Worm (Caenorhabditis elegans) whole organism, L1 larva: ENCODE results near the gene Y75B7B.1.

Experiments
- C16A3.4 ChIP-seq: fragments of 150-350 bp; optimal IDR thresholded peaks from 2 replicates; lab custom pipeline; 2014; ENCODE audit warnings: missing biosample characterization, missing genetic modification characterization
- aly-2 ChIP-seq: fragments of 150-350 bp; optimal IDR thresholded peaks from 2 replicates; lab custom pipeline; 2014; ENCODE audit warnings: missing biosample characterization, missing genetic modification characterization
- ama-1 ChIP-seq: fragments of 150-350 bp; optimal IDR thresholded peaks from 2 replicates; lab custom pipeline; 2014
- blmp-1 ChIP-seq: fragments of 150-350 bp; optimal IDR thresholded peaks from 2 replicates; lab custom pipeline; 2014; ENCODE audit warnings: missing biosample characterization, missing genetic modification characterization
- ceh-82 ChIP-seq, 3 experiments: fragments of 150-350 bp in 1 of 3; sonication (generic microtip) in 2 of 3; optimal IDR thresholded peaks; 2 replicates each; lab custom pipeline; 2014 to 2017; ENCODE audit warnings: missing biosample characterization in 3 of 3, missing genetic modification characterization in 3 of 3
- ceh-88 ChIP-seq: fragments of 200-800 bp; sonication (Bioruptor generic); IDR thresholded peaks from 2 replicates; pipeline ENCODE4 v1.3.6; 2022; ENCODE audit warnings: missing genetic modification characterization, missing compliant biosample characterization
- ceh-90 ChIP-seq: sonication (generic microtip); optimal IDR thresholded peaks from 2 replicates; lab custom pipeline; 2016; ENCODE audit warnings: missing genetic modification characterization, missing compliant biosample characterization
- dsc-1 ChIP-seq: sonication (generic microtip); optimal IDR thresholded peaks from 2 replicates; lab custom pipeline; 2016; ENCODE audit warnings: mild to moderate bottlenecking, missing genetic modification characterization, missing compliant biosample characterization
- efl-1 ChIP-seq, 4 experiments: fragments of 150-350 bp; optimal IDR thresholded peaks in 3 of 4; peaks in 1 of 4; 1 replicate in 1 of 4; 2 replicates in 3 of 4; lab custom pipeline; 2014; ENCODE audit warnings: missing biosample characterization in 2 of 4, missing genetic modification characterization in 2 of 4, missing genetic modification reagents in 2 of 4
- egl-27 ChIP-seq, 2 experiments: fragments of 150-350 bp in 1 of 2; sonication (generic microtip); optimal IDR thresholded peaks; 3 replicates each; lab custom pipeline; 2017 to 2018; ENCODE audit warnings: missing biosample characterization in 2 of 2, missing genetic modification characterization in 2 of 2, missing genetic modification reagents in 2 of 2
- elt-2 ChIP-seq: sonication (generic microtip); optimal IDR thresholded peaks from 2 replicates; lab custom pipeline; 2016; ENCODE audit warnings: missing genetic modification characterization, mild to moderate bottlenecking, inconsistent platforms, missing compliant biosample characterization, missing genetic modification reagents
- elt-3 ChIP-seq, 6 experiments: fragments of 150-350 bp in 1 of 6; sonication (generic microtip); optimal IDR thresholded peaks; 2 replicates each; lab custom pipeline; 2017 to 2018; ENCODE audit warnings: missing biosample characterization in 6 of 6, missing genetic modification characterization in 6 of 6, inconsistent platforms in 1 of 6
- fkh-4 ChIP-seq: sonication (generic microtip); optimal IDR thresholded peaks from 2 replicates; lab custom pipeline; 2016; ENCODE audit warnings: missing compliant biosample characterization, missing genetic modification characterization, borderline replicate concordance
- fkh-8 ChIP-seq: sonication (generic microtip); optimal IDR thresholded peaks from 2 replicates; lab custom pipeline; 2016; ENCODE audit warnings: mild to moderate bottlenecking, missing genetic modification characterization, missing compliant biosample characterization
- hpl-2 ChIP-seq: fragments of 150-350 bp; optimal IDR thresholded peaks from 2 replicates; lab custom pipeline; 2014; ENCODE audit warnings: missing biosample characterization, missing genetic modification reagents, missing genetic modification characterization
- lin-14 ChIP-seq: fragments of 200-800 bp; sonication (Bioruptor generic); optimal IDR thresholded peaks from 2 replicates; lab custom pipeline; 2018; ENCODE audit warnings: mild to moderate bottlenecking, missing genetic modification characterization, moderate library complexity, missing compliant biosample characterization
- lir-3 ChIP-seq: sonication (generic microtip); optimal IDR thresholded peaks from 2 replicates; lab custom pipeline; 2016; ENCODE audit warnings: mild to moderate bottlenecking, missing genetic modification characterization, moderate library complexity, missing compliant biosample characterization; ENCODE audit not compliant: poor library complexity
- mdl-1 ChIP-seq, 2 experiments: fragments of 150-350 bp; optimal IDR thresholded peaks; 2 replicates each; lab custom pipeline; 2014 to 2017; ENCODE audit warnings: missing biosample characterization in 2 of 2, missing genetic modification characterization in 2 of 2, inconsistent platforms in 1 of 2
- mep-1 ChIP-seq: fragments of 150-350 bp; optimal IDR thresholded peaks from 2 replicates; lab custom pipeline; 2014; ENCODE audit warnings: missing biosample characterization, missing genetic modification characterization
- nhr-20 ChIP-seq: sonication (generic microtip); optimal IDR thresholded peaks from 2 replicates; lab custom pipeline; 2016; ENCODE audit warnings: mild to moderate bottlenecking, missing genetic modification characterization, missing compliant biosample characterization
- nhr-28 ChIP-seq: fragments of 150-350 bp; optimal IDR thresholded peaks from 2 replicates; lab custom pipeline; 2014; ENCODE audit warnings: missing biosample characterization, missing genetic modification characterization
- nhr-47 ChIP-seq: sonication (generic microtip); optimal IDR thresholded peaks from 2 replicates; lab custom pipeline; 2016; ENCODE audit warnings: mild to moderate bottlenecking, missing genetic modification characterization, moderate library complexity, missing compliant biosample characterization
- nhr-77 ChIP-seq: fragments of 150-350 bp; optimal IDR thresholded peaks from 2 replicates; lab custom pipeline; 2014; ENCODE audit warnings: missing biosample characterization, missing genetic modification characterization
- nhr-84 ChIP-seq: sonication (generic microtip); optimal IDR thresholded peaks from 2 replicates; lab custom pipeline; 2017; ENCODE audit warnings: missing biosample characterization, missing genetic modification characterization
- nhr-85 ChIP-seq: sonication (generic microtip); peaks from one replicate; lab custom pipeline; 2016; ENCODE audit warnings: missing genetic modification characterization, inconsistent platforms, missing compliant biosample characterization
- nhr-90 ChIP-seq: sonication (generic microtip); optimal IDR thresholded peaks from 2 replicates; lab custom pipeline; 2016; ENCODE audit warnings: mild to moderate bottlenecking, missing genetic modification characterization, missing compliant biosample characterization; ENCODE audit not compliant: poor library complexity
- pag-3 ChIP-seq: sonication (generic microtip); optimal IDR thresholded peaks from 2 replicates; lab custom pipeline; 2017; ENCODE audit warnings: missing genetic modification characterization, mild to moderate bottlenecking, missing compliant biosample characterization, antibody characterized with exemption, borderline replicate concordance; ENCODE audit not compliant: insufficient read depth
- pax-3 ChIP-seq: fragments of 200-800 bp; sonication (Bioruptor generic); optimal IDR thresholded peaks from 2 replicates; lab custom pipeline; 2018; ENCODE audit warnings: mild to moderate bottlenecking, missing genetic modification characterization, moderate library complexity, missing compliant biosample characterization
- pqm-1 ChIP-seq: sonication (generic microtip); optimal IDR thresholded peaks from 3 replicates; lab custom pipeline; 2017; ENCODE audit warnings: missing biosample characterization, missing genetic modification characterization
- rnt-1 ChIP-seq: sonication (generic microtip); optimal IDR thresholded peaks from 2 replicates; lab custom pipeline; 2016; ENCODE audit warnings: mild to moderate bottlenecking, missing genetic modification characterization, moderate library complexity, missing compliant biosample characterization
- snu-23 ChIP-seq: sonication (generic microtip); optimal IDR thresholded peaks from 2 replicates; lab custom pipeline; 2016; ENCODE audit warnings: missing genetic modification characterization, missing compliant biosample characterization
- sox-4 ChIP-seq: sonication (generic microtip); optimal IDR thresholded peaks from 2 replicates; lab custom pipeline; 2016; ENCODE audit warnings: missing genetic modification characterization, missing compliant biosample characterization
- sup-37 ChIP-seq: fragments of 200-800 bp; sonication (Bioruptor generic); optimal IDR thresholded peaks from 2 replicates; lab custom pipeline; 2018; ENCODE audit warnings: mild to moderate bottlenecking, missing genetic modification characterization, missing compliant biosample characterization
- tlp-1 ChIP-seq: fragments of 150-350 bp; optimal IDR thresholded peaks from 2 replicates; lab custom pipeline; 2014; ENCODE audit warnings: missing biosample characterization, missing genetic modification characterization
- unc-130 ChIP-seq: fragments of 150-350 bp; optimal IDR thresholded peaks from 2 replicates; lab custom pipeline; 2017; ENCODE audit warnings: missing biosample characterization, missing genetic modification characterization, inconsistent platforms
- unc-30 ChIP-seq: sonication (generic microtip); optimal IDR thresholded peaks from 2 replicates; lab custom pipeline; 2017; ENCODE audit warnings: missing biosample characterization, missing genetic modification characterization
- unc-86 ChIP-seq: sonication (generic microtip); optimal IDR thresholded peaks from 2 replicates; lab custom pipeline; 2016; ENCODE audit warnings: missing genetic modification characterization, missing compliant biosample characterization
- zip-4 ChIP-seq: fragments of 200-800 bp; sonication (Bioruptor generic); optimal IDR thresholded peaks from 2 replicates; lab custom pipeline; 2018; ENCODE audit warnings: mild to moderate bottlenecking, missing genetic modification characterization, moderate library complexity, missing compliant biosample characterization
- ztf-11 ChIP-seq, 2 experiments: sonication (generic microtip); optimal IDR thresholded peaks; 2 replicates each; lab custom pipeline; 2016 to 2017; ENCODE audit warnings: missing genetic modification characterization in 2 of 2, missing biosample characterization in 1 of 2, missing compliant biosample characterization in 1 of 2
- ztf-4 ChIP-seq: fragments of 150-350 bp; optimal IDR thresholded peaks from 2 replicates; lab custom pipeline; 2014; ENCODE audit warnings: missing biosample characterization, missing genetic modification characterization

The Y75B7B.1 gene

DNA sequence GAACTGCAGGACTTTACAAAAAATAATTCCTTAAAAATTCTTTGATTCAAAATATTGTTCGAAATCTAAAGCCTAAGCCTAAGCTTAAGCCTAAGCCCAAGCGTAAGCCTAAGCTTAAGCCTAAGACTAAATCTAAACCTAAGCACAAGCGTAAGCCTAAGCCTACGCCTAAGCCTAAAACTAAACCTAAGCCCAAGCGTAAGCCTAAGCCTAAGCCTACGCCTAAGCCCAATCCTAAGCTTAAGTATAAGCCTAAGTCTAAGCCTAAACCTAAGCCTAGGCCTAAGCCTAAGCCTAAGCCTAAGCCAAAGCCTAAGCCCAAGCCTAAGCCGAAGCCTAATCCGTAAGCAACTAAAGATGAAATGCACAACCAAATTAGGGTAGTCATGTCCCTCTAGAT is 40.2 kb upstream of the Y75B7B.1 start:
- TF ChIP-seq pax-3 (tag; lab: Kevin White, UChicago) (no peak), pqm-1 (tag; lab: Kevin White, UChicago) (no peak), hpl-2 (GFP tag; lab: Kevin White, UChicago) (no peak), mdl-1 (tag; optimal IDR thresholded peaks at IDR 0.05; lab: Kevin White, UChicago) (no peak), tlp-1 (tag; lab: Kevin White, UChicago) (no peak), ztf-4 (tag; lab: Kevin White, UChicago) (no peak), unc-86 (tag; lab: Kevin White, UChicago) (no peak), nhr-20 (tag; lab: Kevin White, UChicago) (no peak)
- TF ChIP-seq, all 84 proteins: peak for 0

DNA sequence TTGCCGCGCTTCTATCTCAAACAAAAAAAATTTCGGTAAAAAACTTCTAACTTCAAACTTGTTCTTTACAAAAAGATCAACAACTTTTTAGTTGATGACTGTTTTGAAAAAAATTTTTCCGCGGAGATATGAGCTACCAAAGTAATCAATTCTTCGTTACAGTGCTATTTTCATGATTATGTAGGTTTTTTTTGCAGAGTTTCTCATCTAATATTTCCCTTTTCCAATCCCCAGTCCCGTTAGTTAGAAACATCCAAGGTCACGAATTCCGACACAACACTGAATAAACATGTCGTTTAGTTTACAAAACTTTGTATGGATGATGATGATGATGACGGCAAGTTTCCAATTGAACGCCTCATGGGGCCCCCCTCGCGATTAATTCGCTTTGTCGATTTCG is 38.1 kb upstream of the Y75B7B.1 start:
- TF ChIP-seq nhr-85 (tag; lab: Kevin White, UChicago) (peak; percentile 29), ama-1 (lab: Kevin White, UChicago) (no peak), efl-1 (optimal IDR thresholded peaks at IDR 0.05; lab: Kevin White, UChicago) (no peak), efl-1 (GFP tag; optimal IDR thresholded peaks at IDR 0.05 in 1 of 2; lab: Kevin White, UChicago) (no peak)
- TF ChIP-seq, all 84 proteins: peak for 1

DNA sequence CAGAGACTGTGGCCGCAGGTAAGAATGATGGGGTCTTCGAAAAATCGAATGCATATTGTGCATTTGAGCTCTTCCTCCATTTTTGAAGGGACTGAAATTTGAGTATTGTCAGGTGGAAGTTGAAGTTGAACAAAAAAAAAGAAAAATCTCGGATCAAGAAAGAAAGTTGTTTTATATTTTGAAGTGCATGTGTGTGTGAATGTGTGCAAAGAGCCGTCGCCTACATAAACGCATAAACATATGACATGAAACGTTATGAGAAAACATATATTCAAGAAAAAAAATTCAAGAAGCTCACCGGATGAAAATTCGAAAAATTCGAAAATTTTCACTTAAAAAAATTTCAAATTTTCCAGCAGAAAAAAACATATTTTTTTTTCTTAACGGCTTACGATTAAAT is 35.4 kb upstream of the Y75B7B.1 start, which contains the start of gene madd-2:
TSS of gene madd-2 (minus strand) at position 101 of the 400 bp plus-strand sequence.
- TF ChIP-seq fkh-4 (no peak), nhr-85 (tag; lab: Kevin White, UChicago) (peak; percentile 11)

DNA sequence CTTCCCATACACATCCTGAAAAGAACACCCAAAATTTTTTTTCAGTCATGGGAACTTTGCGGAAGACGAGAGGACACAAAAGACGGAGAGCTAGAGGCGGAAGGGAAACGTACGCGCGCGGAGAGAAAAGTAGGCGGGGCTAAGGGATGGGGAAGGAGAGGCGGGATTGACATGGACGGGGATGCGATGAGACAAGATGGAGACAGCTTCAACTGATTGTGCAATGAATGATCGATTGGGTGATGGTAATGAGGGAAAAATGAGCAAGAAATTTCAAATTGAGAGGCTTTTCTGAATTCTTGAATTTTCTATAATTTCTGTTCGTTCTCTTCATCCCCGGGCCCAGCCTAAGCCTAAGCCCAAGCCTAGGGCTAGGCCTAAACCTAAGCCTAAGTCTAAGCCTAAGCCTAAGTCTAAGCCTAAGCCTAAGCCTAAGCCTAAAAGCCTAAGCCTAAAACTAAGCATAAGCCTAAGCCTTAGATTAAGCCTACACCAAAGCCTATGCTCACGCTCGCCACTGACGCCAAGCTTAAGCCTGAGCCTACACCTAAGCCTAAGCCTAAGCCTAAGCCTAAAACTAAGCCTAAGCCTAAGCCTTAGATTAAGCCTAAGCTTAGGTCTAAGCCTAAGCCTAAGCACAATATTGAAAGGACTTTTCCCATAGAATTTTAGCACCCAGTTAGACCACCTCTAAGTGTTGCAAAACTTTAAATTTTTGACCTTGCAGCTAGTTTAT is 34.2 kb upstream of the Y75B7B.1 start:
- TF ChIP-seq egl-27 (tag; optimal IDR thresholded peaks at IDR 0.05; lab: Kevin White, UChicago) (no peak), elt-3 (tag; optimal IDR thresholded peaks at IDR 0.05; lab: Kevin White, UChicago) (no peak), efl-1 (optimal IDR thresholded peaks at IDR 0.05; lab: Kevin White, UChicago) (no peak), efl-1 (GFP tag; optimal IDR thresholded peaks at IDR 0.05 in 1 of 2; lab: Kevin White, UChicago) (peak in 1 of 2 experiments; percentile 73), dsc-1 (tag; lab: Kevin White, UChicago) (no peak), mep-1 (tag; lab: Kevin White, UChicago) (no peak), sox-4 (tag; lab: Kevin White, UChicago) (no peak), nhr-85 (tag; lab: Kevin White, UChicago) (peak; percentile 10), nhr-47 (tag; lab: Kevin White, UChicago) (no peak), nhr-84 (tag; lab: Kevin White, UChicago) (no peak), sup-37 (GFP tag; lab: Kevin White, UChicago) (no peak), snu-23 (GFP tag; lab: Kevin White, UChicago) (no peak), unc-130 (tag; lab: Kevin White, UChicago) (no peak), unc-86 (tag; lab: Kevin White, UChicago) (no peak), nhr-77 (tag; lab: Kevin White, UChicago) (no peak), lin-14 (GFP tag; lab: Kevin White, UChicago) (peak; percentile 27), rnt-1 (tag; lab: Kevin White, UChicago) (no peak)

DNA sequence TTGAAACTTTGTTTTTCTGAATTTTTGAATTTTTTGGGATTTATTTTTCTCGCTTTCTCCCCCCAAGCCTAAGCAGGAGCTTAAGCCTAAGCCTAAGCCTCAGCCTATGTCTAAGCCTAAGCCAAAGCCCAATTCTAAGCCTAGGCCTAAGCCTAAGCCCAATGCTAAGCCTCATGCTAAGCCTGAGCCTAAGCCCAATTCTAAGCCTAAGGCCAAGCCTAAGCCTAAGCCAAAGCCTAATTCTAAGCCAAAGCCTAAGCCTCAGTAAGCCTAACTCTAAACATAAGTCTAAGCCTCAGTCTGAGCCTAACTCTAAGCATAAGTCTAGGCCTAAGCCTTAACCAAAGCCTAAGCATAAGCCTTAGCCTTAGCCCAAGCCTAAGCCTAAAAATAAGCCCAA is 28.3 kb upstream of the Y75B7B.1 start:
- TF ChIP-seq hpl-2 (GFP tag; lab: Kevin White, UChicago): no peak
- TF ChIP-seq fkh-8 (tag; lab: Kevin White, UChicago): no peak
- TF ChIP-seq ceh-90 (tag; lab: Kevin White, UChicago): no peak
- TF ChIP-seq elt-2: no peak
- no peak for TF ChIP-seq aly-2 (tag; lab: Kevin White, UChicago)
- no peak for TF ChIP-seq ceh-82 (tag; optimal IDR thresholded peaks at IDR 0.05; lab: Kevin White, UChicago)
- no peak for TF ChIP-seq nhr-90
- no peak for TF ChIP-seq sox-4 (tag; lab: Kevin White, UChicago)
- no peak for TF ChIP-seq ceh-88 (GFP tag; lab: Robert Waterston, UW)
- no peak for TF ChIP-seq pag-3
- no peak for TF ChIP-seq nhr-28 (tag; lab: Kevin White, UChicago)
- no peak for TF ChIP-seq C16A3.4
- no peak for TF ChIP-seq ztf-11 (tag; optimal IDR thresholded peaks at IDR 0.05; lab: Kevin White, UChicago)
- no peak for TF ChIP-seq zip-4 (GFP tag; lab: Kevin White, UChicago)
- no peak for TF ChIP-seq egl-27 (tag; optimal IDR thresholded peaks at IDR 0.05; lab: Kevin White, UChicago)
- no peak for TF ChIP-seq lir-3 (tag; lab: Kevin White, UChicago)
- TF ChIP-seq unc-30: no peak
- TF ChIP-seq blmp-1 (tag; lab: Kevin White, UChicago): no peak
